Fruit fly (Drosophila melanogaster): ENCODE data around the gene CG31111.

Gene CG31111

dm6 chr3R:25049383-25049741 is 6.6 kb downstream of the CG31111 start, which contains the start of gene CG11791 (continued):
- TF ChIP-seq CG8359 (GFP tag; optimal IDR thresholded peaks at IDR 0.05; ENCODE audit: borderline replicate concordance): no peak
- no peak for TF ChIP-seq CG12391 (tag; optimal IDR thresholded peaks at IDR 0.05)
- TF ChIP-seq CG3995 (GFP tag; optimal IDR thresholded peaks at IDR 0.05): peak; percentile 83

dm6 chr3R:25047504-25047903 is 8.5 kb downstream of the CG31111 start, which contains the start of gene CG11790:
CG11790 (plus strand) TSS chr3R:25047706.
- no peak for TF ChIP-seq CG6765 (GFP tag; optimal IDR thresholded peaks at IDR 0.05)
- peak; percentile 2 for TF ChIP-seq CG13296 (GFP tag; optimal IDR thresholded peaks at IDR 0.05)
- no peak for TF ChIP-seq CG4404 (GFP tag; IDR thresholded peaks at IDR 0.05)
- TF ChIP-seq E2f2 (GFP tag; IDR thresholded peaks at IDR 0.05): 0 out of 2 replicates have a peak, but pooled peaks have one; percentile 21
- TF ChIP-seq Dll (GFP tag; IDR thresholded peaks at IDR 0.05; ENCODE audit: partially characterized antibody): peak; percentile 84
- TF ChIP-seq jing (GFP tag; optimal IDR thresholded peaks at IDR 0.05): no peak
- peak; percentile 85 for TF ChIP-seq CG7963 (GFP tag; IDR thresholded peaks at IDR 0.05; ENCODE audit: partially characterized antibody)
- peak; percentile 87 for TF ChIP-seq Bgb (GFP tag; IDR thresholded peaks at IDR 0.05; ENCODE audit: partially characterized antibody)
- peak; percentile 2 for TF ChIP-seq Deaf1 (tag; optimal IDR thresholded peaks at IDR 0.05)
- peak; percentile 71 for TF ChIP-seq CG14860 (GFP tag; IDR thresholded peaks at IDR 0.05; ENCODE audit: partially characterized antibody)
- TF ChIP-seq row (GFP tag; IDR thresholded peaks at IDR 0.05): peak; percentile 92
- TF ChIP-seq disco-r (GFP tag; optimal IDR thresholded peaks at IDR 0.05): no peak
- TF ChIP-seq Ptx1 (GFP tag; IDR thresholded peaks at IDR 0.05): no peak
- TF ChIP-seq psq (GFP tag; optimal IDR thresholded peaks at IDR 0.05): no peak
- TF ChIP-seq ato (GFP tag; IDR thresholded peaks at IDR 0.05; ENCODE audit: partially characterized antibody): peak; percentile 82
- TF ChIP-seq BEAF-32 (GFP tag; optimal IDR thresholded peaks at IDR 0.05): peak; percentile 74
- TF ChIP-seq tna (GFP tag; IDR thresholded peaks at IDR 0.05; ENCODE audit: partially characterized antibody): peak; percentile 73
- peak; percentile 2 for TF ChIP-seq lbe (GFP tag; optimal IDR thresholded peaks at IDR 0.05)
- TF ChIP-seq gro (GFP tag; optimal IDR thresholded peaks at IDR 0.05): peak; percentile 5
- peak; percentile 47; the same call in 1 of the 3 replicates for TF ChIP-seq so (GFP tag; IDR thresholded peaks at IDR 0.05)
- TF ChIP-seq her (GFP tag; optimal IDR thresholded peaks at IDR 0.05): peak; percentile 55
- TF ChIP-seq ci (GFP tag; IDR thresholded peaks at IDR 0.05): peak; percentile 59; the same call in 2 of the 3 replicates
- peak; percentile 3 for TF ChIP-seq CoRest (tag; optimal IDR thresholded peaks at IDR 0.05)
- TF ChIP-seq HLH54F (GFP tag; optimal IDR thresholded peaks at IDR 0.05): no peak
- peak; percentile 40; the same call in 1 of the 2 replicates for TF ChIP-seq CG2129 (GFP tag; IDR thresholded peaks at IDR 0.05; ENCODE audit: partially characterized antibody)
- TF ChIP-seq CG30431 (GFP tag; optimal IDR thresholded peaks at IDR 0.05): no peak
- TF ChIP-seq CG15514 (GFP tag; optimal IDR thresholded peaks at IDR 0.05): peak; percentile 75
- TF ChIP-seq CG42726 (GFP tag; IDR thresholded peaks at IDR 0.05; ENCODE audit: partially characterized antibody): peak; percentile 70; the same call in 1 of the 2 replicates
- TF ChIP-seq ftz-f1 (GFP tag; optimal IDR thresholded peaks at IDR 0.05): peak; percentile 69
- peak; percentile 43; the same call in 1 of the 2 replicates for TF ChIP-seq Rfx (GFP tag; IDR thresholded peaks at IDR 0.05)
- peak; percentile 77 for TF ChIP-seq CG34224 (GFP tag; IDR thresholded peaks at IDR 0.05; ENCODE audit: partially characterized antibody)
- no peak for TF ChIP-seq lov (optimal IDR thresholded peaks at IDR 0.05)
- TF ChIP-seq lov (GFP tag; IDR thresholded peaks at IDR 0.05): 0 out of 3 replicates have a peak, but pooled peaks have one; percentile 16
- peak; percentile 59 for TF ChIP-seq CG1603 (tag; optimal IDR thresholded peaks at IDR 0.05)
- peak; percentile 4 for TF ChIP-seq PHDP (tag; optimal IDR thresholded peaks at IDR 0.05)
- TF ChIP-seq NfI (GFP tag; optimal IDR thresholded peaks at IDR 0.05): peak; percentile 12
- peak; percentile 38 for TF ChIP-seq stwl (tag; optimal IDR thresholded peaks at IDR 0.05)
- TF ChIP-seq CG3838 (GFP tag; optimal IDR thresholded peaks at IDR 0.05): no peak
- no peak for TF ChIP-seq ranshi (GFP tag; IDR thresholded peaks at IDR 0.05)
- TF ChIP-seq tio (GFP tag; optimal IDR thresholded peaks at IDR 0.05): no peak
- peak; percentile 18 for TF ChIP-seq CG17186 (GFP tag; optimal IDR thresholded peaks at IDR 0.05)
- 0 out of 2 replicates have a peak, but pooled peaks have one; percentile 26 for TF ChIP-seq CG14014 (GFP tag; IDR thresholded peaks at IDR 0.05)
- TF ChIP-seq mam (GFP tag; optimal IDR thresholded peaks at IDR 0.05): no peak
- peak; percentile 87 for TF ChIP-seq CG3995 (GFP tag; optimal IDR thresholded peaks at IDR 0.05)
- TF ChIP-seq Doc3 (GFP tag; IDR thresholded peaks at IDR 0.05; ENCODE audit: partially characterized antibody): peak; percentile 85
